Fruit fly (Drosophila melanogaster): ENCODE results near the gene CG14710.

CG14710 gene

DNA sequence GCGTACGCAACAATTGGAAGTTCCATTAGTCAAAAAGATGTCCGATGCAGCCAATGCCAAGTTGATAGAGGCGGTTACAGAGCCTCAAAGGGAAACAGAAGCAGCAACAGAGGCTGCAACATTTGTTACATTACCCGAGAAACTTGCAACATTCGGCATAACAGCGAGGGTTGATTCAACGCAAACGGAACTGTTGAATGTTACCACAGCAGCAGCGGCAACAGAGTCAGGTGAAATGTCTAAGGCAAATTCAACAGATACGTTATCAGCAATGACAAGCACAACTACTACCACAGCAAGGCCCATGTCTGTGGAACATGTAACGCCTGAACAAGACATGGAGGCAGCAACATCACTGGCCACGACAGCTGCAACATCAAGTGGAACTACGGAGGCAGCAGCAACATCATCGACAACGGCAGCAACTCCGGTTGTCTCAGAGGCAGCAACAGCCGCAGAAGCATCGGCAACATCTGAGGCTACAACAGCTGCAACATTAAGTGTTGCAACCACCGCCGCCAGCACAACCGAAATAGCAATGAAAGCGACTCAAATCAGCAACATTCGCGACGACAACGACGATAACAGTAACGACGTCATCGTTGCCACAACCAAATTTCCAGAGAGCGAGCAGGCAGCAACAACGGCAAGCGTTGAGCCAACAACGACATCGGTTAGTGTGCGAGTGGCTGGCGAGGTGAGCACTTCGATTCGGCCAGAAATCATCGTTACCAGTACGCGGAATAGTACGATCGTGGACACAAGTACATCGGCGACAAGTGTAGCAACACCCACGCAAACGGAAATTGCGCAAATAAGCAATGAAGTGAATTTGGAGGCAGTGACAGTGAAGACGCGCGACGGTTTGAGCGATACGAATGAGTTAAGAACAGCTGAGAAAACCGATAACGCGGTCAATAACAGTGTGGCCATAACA, 49.4 kb downstream of the CG14710 start (continued):
- TF ChIP-seq Med (GFP tag), result peak; percentile 66
- peak; percentile 6 for TF ChIP-seq lab (GFP tag; optimal IDR thresholded peaks at IDR 0.05)
- TF ChIP-seq BEAF-32 (GFP tag; optimal IDR thresholded peaks at IDR 0.05), result no peak
- peak; percentile 23 for TF ChIP-seq CG10543 (GFP tag; optimal IDR thresholded peaks at IDR 0.05)
- peak; percentile 12 for TF ChIP-seq caup (GFP tag; optimal IDR thresholded peaks at IDR 0.05; ENCODE audit: severe bottlenecking)
- TF ChIP-seq E2f2 (GFP tag; IDR thresholded peaks at IDR 0.05), result no peak
- no peak for TF ChIP-seq grn (GFP tag; optimal IDR thresholded peaks at IDR 0.05)
- TF ChIP-seq H2.0 (GFP tag; IDR thresholded peaks at IDR 0.05), result no peak
- no peak for TF ChIP-seq dmrt11E (tag; optimal IDR thresholded peaks at IDR 0.05)
- no peak for TF ChIP-seq CG8944 (GFP tag; optimal IDR thresholded peaks at IDR 0.05)
- TF ChIP-seq CG16815 (GFP tag; optimal IDR thresholded peaks at IDR 0.05), result no peak
- peak; percentile 36 for TF ChIP-seq onecut (GFP tag; IDR thresholded peaks at IDR 0.05)
- no peak for TF ChIP-seq CG13424 (tag; optimal IDR thresholded peaks at IDR 0.05)
- no peak for TF ChIP-seq CG1024 (GFP tag; IDR thresholded peaks at IDR 0.05)
- TF ChIP-seq exex (tag; optimal IDR thresholded peaks at IDR 0.05), result peak; percentile 6

DNA sequence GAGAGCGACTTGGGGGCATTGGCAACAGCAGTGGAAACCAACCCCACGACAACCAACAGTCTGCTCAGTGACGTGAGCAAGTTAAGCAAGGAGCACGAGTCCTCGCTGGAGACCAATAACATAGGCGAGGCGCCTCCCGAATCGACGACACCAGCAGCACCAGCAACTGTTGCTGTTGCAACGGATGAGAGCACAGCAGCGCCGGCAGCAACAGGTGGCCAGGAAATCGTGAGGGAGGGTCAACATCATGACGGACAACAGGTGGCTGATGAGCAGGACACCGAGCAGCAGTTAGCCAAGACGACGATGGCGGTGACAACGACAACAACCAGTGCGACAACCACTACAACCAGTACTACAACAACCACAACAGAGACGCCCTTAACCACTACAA, 50.1 kb downstream of the CG14710 start:
- no peak for TF ChIP-seq CG9437 (GFP tag; optimal IDR thresholded peaks at IDR 0.05)
- no peak for TF ChIP-seq ac (GFP tag; optimal IDR thresholded peaks at IDR 0.05)
- no peak for TF ChIP-seq sc (optimal IDR thresholded peaks at IDR 0.05)
- no peak for TF ChIP-seq sc (GFP tag; optimal IDR thresholded peaks at IDR 0.05)
- no peak for TF ChIP-seq Optix (GFP tag; IDR thresholded peaks at IDR 0.05)
- peak; percentile 88 for TF ChIP-seq scrt (GFP tag; optimal IDR thresholded peaks at IDR 0.05)
- TF ChIP-seq ham (GFP tag; IDR thresholded peaks at IDR 0.05), result no peak
- TF ChIP-seq CG16779 (GFP tag; IDR thresholded peaks at IDR 0.05), result no peak
- TF ChIP-seq Opbp (GFP tag; IDR thresholded peaks at IDR 0.05; ENCODE audit: partially characterized antibody), result no peak
- peak; percentile 17 for TF ChIP-seq Deaf1 (tag; optimal IDR thresholded peaks at IDR 0.05)
- no peak for TF ChIP-seq Lim3 (GFP tag; IDR thresholded peaks at IDR 0.05)
- peak; percentile 41 for TF ChIP-seq Ets65A (GFP tag)
- TF ChIP-seq CG8478 (optimal IDR thresholded peaks at IDR 0.05), result peak; percentile 83
- peak; percentile 25; the same call in 1 of the 2 replicates for TF ChIP-seq CG4360 (GFP tag; IDR thresholded peaks at IDR 0.05)
- 0 out of 4 replicates have a peak, but pooled peaks have one; percentile 16 for TF ChIP-seq chinmo (GFP tag; IDR thresholded peaks at IDR 0.05; ENCODE audit: partially characterized antibody)
- no peak for TF ChIP-seq CG7928 (GFP tag; optimal IDR thresholded peaks at IDR 0.05)
- TF ChIP-seq Max (GFP tag; optimal IDR thresholded peaks at IDR 0.05), result no peak

DNA sequence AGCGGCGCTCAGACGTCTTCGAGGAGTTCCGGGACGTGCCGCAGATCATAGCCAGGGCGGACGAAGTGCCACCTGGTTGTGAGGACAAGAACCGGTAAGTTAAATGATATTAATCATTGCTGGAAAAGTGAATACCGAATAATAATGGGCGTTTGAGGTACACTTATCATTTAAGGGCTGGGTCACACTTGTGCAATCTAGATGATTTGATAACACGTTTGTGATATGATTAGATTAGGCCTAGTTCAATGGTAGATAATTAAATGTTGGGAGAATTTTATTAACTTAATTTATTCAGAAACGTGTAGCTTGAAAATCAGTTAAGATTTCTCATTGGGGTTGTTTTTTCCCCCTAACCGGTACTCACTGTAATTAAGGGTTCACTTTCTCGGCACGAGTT, 51.0 kb downstream of the CG14710 start:
- peak; percentile 79 for TF ChIP-seq exex (tag; optimal IDR thresholded peaks at IDR 0.05)
- TF ChIP-seq CG32532 (GFP tag; IDR thresholded peaks at IDR 0.05), result no peak
- TF ChIP-seq mirr (GFP tag; optimal IDR thresholded peaks at IDR 0.05), result peak; percentile 63
- TF ChIP-seq chinmo (GFP tag; IDR thresholded peaks at IDR 0.05; ENCODE audit: partially characterized antibody), result 0 out of 4 replicates have a peak, but pooled peaks have one; percentile 27
- TF ChIP-seq GATAe (GFP tag; conservative IDR thresholded peaks at IDR 0.05), result 0 out of 2 replicates have a peak, but pooled peaks have one; percentile 26
- peak in 1 of 2 experiments; percentile 20 for TF ChIP-seq Pdp1 (GFP tag; optimal IDR thresholded peaks at IDR 0.05)
- TF ChIP-seq Nf-YB (GFP tag; optimal IDR thresholded peaks at IDR 0.05), result no peak
- no peak for TF ChIP-seq Trl (optimal IDR thresholded peaks at IDR 0.05)
- no peak for TF ChIP-seq Trl (GFP tag; optimal IDR thresholded peaks at IDR 0.05)
- no peak for TF ChIP-seq Dref (GFP tag; IDR thresholded peaks at IDR 0.05)
- TF ChIP-seq B-H1 (GFP tag; IDR thresholded peaks at IDR 0.05), result no peak
- no peak for TF ChIP-seq CG7372 (GFP tag; IDR thresholded peaks at IDR 0.05)
- no peak for TF ChIP-seq tna (GFP tag; IDR thresholded peaks at IDR 0.05; ENCODE audit: partially characterized antibody)
- TF ChIP-seq cas (GFP tag; IDR thresholded peaks at IDR 0.05), result no peak
- TF ChIP-seq grn (GFP tag; optimal IDR thresholded peaks at IDR 0.05), result peak; percentile 75
- no peak for TF ChIP-seq Atf-2 (GFP tag; optimal IDR thresholded peaks at IDR 0.05)
- TF ChIP-seq sim (GFP tag; IDR thresholded peaks at IDR 0.05), result no peak
- TF ChIP-seq CG15479 (GFP tag; optimal IDR thresholded peaks at IDR 0.05), result no peak
- no peak for TF ChIP-seq z (GFP tag; IDR thresholded peaks at IDR 0.05)
